Fruit fly (Drosophila melanogaster) ovary, adult (tissue): Measurements from ENCODE around the gene CG32225.

Experiments
- CG17801 ChIP-seq: fragments of 200-800 bp; optimal IDR thresholded peaks from 2 replicates; lab custom pipeline; 2019; ENCODE audit warnings: missing biosample characterization, mild to moderate bottlenecking, missing genetic modification characterization, moderate library complexity; ENCODE audit not compliant: partially characterized antibody

Gene CG32225

DNA sequence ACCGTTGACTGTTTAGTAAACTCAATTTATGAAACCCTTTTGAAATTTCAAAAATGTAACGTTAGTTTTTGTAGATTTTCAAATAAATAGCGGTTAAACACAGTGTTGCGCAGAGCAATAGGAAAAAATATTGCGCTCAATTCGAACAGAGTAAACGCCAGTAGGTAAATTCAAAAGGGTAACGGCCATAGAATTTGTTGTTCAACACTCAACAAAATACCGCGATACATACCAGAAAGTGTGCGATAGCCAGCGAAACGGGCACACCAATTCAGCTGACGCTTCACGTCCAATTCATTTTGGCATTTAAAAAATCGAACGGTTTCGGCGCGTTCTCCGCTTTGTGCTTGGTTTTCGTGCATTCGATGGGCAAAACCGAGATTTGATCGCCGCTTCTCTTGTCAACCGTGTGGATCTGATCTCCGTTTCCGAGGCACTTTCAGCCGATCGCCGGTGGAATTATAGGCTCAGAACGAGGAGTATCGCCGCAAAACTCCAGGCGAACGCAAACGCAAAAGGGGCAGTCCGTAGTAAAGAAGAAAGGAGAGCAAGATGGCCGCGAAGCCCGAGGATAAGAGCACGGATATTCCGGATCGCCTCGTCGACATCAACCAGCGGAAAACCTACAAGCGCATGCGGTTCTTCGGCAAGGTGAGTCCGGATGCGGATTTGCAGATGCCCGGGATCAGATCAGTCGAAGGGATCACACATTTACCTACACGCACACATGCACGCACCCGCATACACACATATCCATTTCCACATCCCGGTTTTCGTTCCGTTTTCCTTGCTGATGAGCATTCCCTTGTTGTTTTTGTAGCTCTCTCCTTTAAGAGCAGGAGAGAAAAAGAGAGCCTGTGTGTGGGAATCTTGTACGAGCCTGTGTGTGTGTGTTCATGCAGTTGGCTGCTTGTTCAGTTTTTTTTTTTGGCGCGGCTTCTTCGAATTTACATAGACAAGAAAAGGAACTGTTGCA is 4.0 kb upstream of the CG32225 start:
- peak; percentile 20 for TF ChIP-seq CG17801 (GFP tag; lab: Kevin White, UChicago)

DNA sequence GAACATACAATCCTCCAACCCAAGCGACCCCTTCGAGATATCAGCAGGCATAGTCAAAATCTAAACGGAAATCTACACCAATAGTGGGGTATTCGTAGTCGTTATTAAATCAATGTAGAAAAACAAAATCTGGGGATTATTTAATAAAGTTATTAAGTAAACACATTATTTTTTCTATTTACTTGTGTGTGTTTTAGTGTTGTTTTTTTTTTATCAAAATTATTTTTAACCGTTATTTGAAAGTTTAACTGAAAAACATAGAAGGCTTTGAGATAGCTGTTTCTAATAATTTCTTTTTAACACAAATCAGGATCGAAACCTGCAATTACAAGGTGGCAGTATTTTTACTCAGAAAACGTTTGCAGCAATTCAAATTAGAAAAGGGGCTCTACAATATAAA is 3.3 kb upstream of the CG32225 start, which contains the start of gene polo:
Gene polo (plus strand): TSS at position 301 of the 400 bp plus-strand sequence.
- no peak for TF ChIP-seq CG17801 (GFP tag; lab: Kevin White, UChicago)

- TF ChIP-seq CG17801 (GFP tag; lab: Kevin White, UChicago), result peak; percentile 80
Observed at dm6 chr3L:20302081-20302630, 3.9 kb downstream of the CG32225 start, which contains the start of gene Pex23. Pex23 (minus strand) TSS chr3L:20302141.

DNA sequence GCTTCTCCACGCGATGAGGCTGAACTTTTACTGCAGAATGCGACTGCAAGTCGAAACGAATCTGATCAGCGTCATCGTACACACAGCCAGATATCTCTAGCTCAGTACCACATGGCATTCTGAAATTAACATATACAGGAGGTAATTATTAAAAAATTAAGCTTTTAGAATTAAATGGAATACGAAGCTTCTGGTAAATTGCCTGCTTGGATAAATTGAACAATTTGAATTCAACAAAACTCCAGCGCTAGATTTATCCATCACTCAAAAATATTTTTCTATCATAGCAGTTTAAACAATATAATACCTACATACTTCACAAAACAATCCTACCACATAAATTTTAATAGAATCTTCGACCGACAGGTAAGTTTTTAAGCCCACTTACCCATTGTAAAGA is 7.0 kb downstream of the CG32225 start, which contains the start of gene SCCRO4:
Gene SCCRO4 (plus strand): TSS at position 301 of the 400 bp plus-strand sequence.
- TF ChIP-seq CG17801 (GFP tag; lab: Kevin White, UChicago), result no peak

DNA sequence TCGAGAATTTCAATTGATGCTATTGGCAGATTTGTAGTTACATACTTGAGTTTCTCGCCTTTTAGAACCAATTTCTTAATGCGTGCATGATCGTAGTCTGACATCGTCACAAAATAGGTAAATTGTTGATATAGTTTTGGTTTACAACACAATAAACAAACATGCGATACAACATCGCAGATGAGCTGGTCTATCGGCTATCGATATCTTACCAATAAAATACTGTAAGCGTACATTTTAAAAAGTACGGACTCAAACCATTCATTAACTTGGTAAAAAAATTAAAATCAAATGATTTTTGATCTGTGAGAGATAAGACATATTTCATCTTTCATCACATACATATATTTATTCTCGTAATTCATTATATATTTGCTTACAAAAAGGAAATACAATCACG is 9.3 kb downstream of the CG32225 start, which contains the start of gene FRG1:
Gene FRG1 (minus strand): TSS at position 175 of the 400 bp plus-strand sequence.
- TF ChIP-seq CG17801 (GFP tag; lab: Kevin White, UChicago), result no peak

- TF ChIP-seq CG17801 (GFP tag; lab: Kevin White, UChicago), result no peak
Observed at dm6 chr3L:20295095-20295494, 11.0 kb downstream of the CG32225 start, which contains the start of gene gogo. gogo (minus strand) TSS chr3L:20295133.

DNA sequence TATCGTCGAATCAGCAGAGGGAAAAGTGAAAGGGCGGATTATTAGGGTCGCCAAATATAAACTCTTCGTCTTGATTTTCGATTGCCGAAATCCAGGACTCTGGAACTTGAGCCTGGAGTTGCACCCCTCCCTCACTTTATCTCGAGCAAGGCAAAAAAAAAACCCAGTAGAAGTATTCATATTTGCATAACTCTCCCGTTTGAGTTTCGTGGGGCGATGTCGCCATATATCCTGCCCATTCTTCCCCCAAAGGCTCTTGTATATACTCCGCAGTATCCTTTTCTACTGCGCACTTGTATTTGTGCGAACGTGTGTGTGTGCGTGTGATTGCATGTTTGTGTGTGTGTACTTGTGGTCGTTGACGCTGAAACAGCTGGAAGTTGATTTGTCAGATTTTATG is 19.0 kb downstream of the CG32225 start:
- TF ChIP-seq CG17801 (GFP tag; lab: Kevin White, UChicago), result no peak

- no peak for TF ChIP-seq CG17801 (GFP tag; lab: Kevin White, UChicago)
Observed at dm6 chr3L:20281254-20281653, 24.8 kb downstream of the CG32225 start.

dm6 chr3L:20276615-20277014 is 29.5 kb downstream of the CG32225 start:
- no peak for TF ChIP-seq CG17801 (GFP tag; lab: Kevin White, UChicago)

dm6 chr3L:20275886-20276285 is 30.2 kb downstream of the CG32225 start:
- TF ChIP-seq CG17801 (GFP tag; lab: Kevin White, UChicago), result no peak

DNA sequence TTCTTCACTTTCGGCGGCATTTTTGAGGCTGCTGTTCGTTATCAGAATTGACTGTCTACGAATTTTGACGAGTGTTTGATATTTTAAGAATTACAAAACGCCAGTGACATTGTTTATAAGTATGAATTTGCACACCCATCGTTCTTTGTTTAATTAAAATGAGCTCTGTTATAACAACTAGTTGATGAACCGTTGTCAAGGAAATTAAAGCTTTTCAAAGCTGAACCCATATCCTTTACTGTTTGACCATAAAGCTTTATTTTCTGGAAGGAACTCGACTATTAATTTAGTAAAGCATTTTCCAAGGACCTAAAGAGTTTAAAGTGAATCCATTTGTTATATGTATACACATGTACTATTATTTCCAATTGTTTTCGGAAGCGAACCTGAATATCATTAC is 30.8 kb downstream of the CG32225 start, which contains the start of gene CG17122:
Gene CG17122 (minus strand): TSS at position 101 of the 400 bp plus-strand sequence.
- TF ChIP-seq CG17801 (GFP tag; lab: Kevin White, UChicago), result no peak

DNA sequence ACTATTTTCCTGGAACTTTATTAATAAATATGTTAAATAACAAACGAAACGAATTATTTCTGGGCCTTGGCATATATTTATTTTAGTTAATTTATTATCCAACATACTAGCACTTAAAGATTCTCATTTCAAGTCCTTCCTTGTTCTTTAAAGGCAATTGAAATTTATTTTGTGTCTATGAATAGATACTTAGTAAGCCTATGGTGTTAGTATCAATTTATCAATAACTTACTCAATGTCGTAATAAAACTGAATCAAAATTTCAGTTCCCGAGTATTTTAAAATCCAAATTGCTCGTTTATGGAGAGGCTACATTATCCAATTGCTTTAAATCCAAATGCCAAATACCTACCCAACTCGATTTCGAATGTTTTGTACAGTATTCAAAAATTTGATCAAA is 40.6 kb downstream of the CG32225 start, which contains the start of gene CG32228:
Gene CG32228 (plus strand): TSS at position 301 of the 400 bp plus-strand sequence.
- no peak for TF ChIP-seq CG17801 (GFP tag; lab: Kevin White, UChicago)
